Worm (Caenorhabditis elegans) whole organism, L3 larva: ENCODE results near the gene trx-3.

Experiments
- ama-1 ChIP-seq: fragments of 150-350 bp; optimal IDR thresholded peaks from 2 replicates; lab custom pipeline; 2018
- fos-1 ChIP-seq: fragments of 150-350 bp; optimal IDR thresholded peaks from 2 replicates; lab custom pipeline; 2014; ENCODE audit warnings: missing biosample characterization, missing genetic modification characterization
- mdl-1 ChIP-seq: fragments of 150-350 bp; optimal IDR thresholded peaks from 2 replicates; lab custom pipeline; 2014; ENCODE audit warnings: missing biosample characterization, missing genetic modification characterization
- nhr-43 ChIP-seq: sonication (generic microtip); optimal IDR thresholded peaks from 2 replicates; lab custom pipeline; 2016; ENCODE audit warnings: mild to moderate bottlenecking, missing genetic modification characterization, missing compliant biosample characterization; ENCODE audit not compliant: poor library complexity, severe bottlenecking
- unc-62 ChIP-seq: fragments of 150-350 bp; sonication (generic microtip); optimal IDR thresholded peaks from 4 replicates; lab custom pipeline; 2014; ENCODE audit warnings: missing biosample characterization, missing genetic modification reagents, missing genetic modification characterization
- ztf-11 ChIP-seq: fragments of 150-350 bp; optimal IDR thresholded peaks from 2 replicates; lab custom pipeline; 2014; ENCODE audit warnings: missing biosample characterization, missing genetic modification characterization

- no peak for TF ChIP-seq nhr-43 (tag; lab: Kevin White, UChicago)
- TF ChIP-seq mdl-1 (tag; lab: Kevin White, UChicago): no peak
- no peak for TF ChIP-seq ama-1 (lab: Kevin White, UChicago)
- TF ChIP-seq ztf-11 (tag; lab: Kevin White, UChicago): no peak
- TF ChIP-seq fos-1: no peak
- TF ChIP-seq unc-62 (GFP tag; lab: Kevin White, UChicago): no peak
Observed at ce11 chrIV:4482531-4482930, 4.3 kb upstream of the trx-3 start, which contains the start of gene M01H9.4.
